Worm (Caenorhabditis elegans) whole organism, young adult: ENCODE data around the gene sdz-26.

Experiments
- B0336.3 ChIP-seq: fragments of 200-800 bp; sonication (Bioruptor generic); IDR thresholded peaks from 2 replicates; pipeline ENCODE4 v1.3.6; 2022; ENCODE audit warnings: missing genetic modification characterization, missing compliant biosample characterization
- C17E4.6 ChIP-seq: fragments of 200-800 bp; sonication (Bioruptor generic); IDR thresholded peaks from 2 replicates; pipeline ENCODE4 v1.3.6; 2022; ENCODE audit warnings: missing genetic modification reagents, missing genetic modification characterization, missing compliant biosample characterization
- F22D6.2 ChIP-seq: sonication (generic microtip); optimal IDR thresholded peaks from 2 replicates; lab custom pipeline; 2016; ENCODE audit warnings: mild to moderate bottlenecking, missing genetic modification characterization, missing compliant biosample characterization
- F55B11.4 ChIP-seq: sonication (generic microtip); optimal IDR thresholded peaks from 2 replicates; lab custom pipeline; 2016; ENCODE audit warnings: missing compliant biosample characterization, missing genetic modification characterization, borderline replicate concordance; ENCODE audit not compliant: insufficient read depth
- F57A8.1 ChIP-seq: fragments of 200-800 bp; sonication (Bioruptor generic); optimal IDR thresholded peaks from 2 replicates; lab custom pipeline; 2018; ENCODE audit warnings: mild to moderate bottlenecking, missing genetic modification characterization, moderate library complexity, missing compliant biosample characterization
- K12H6.12 ChIP-seq: fragments of 200-800 bp; sonication (Bioruptor generic); optimal IDR thresholded peaks from 2 replicates; lab custom pipeline; 2018; ENCODE audit warnings: mild to moderate bottlenecking, missing genetic modification characterization, missing compliant biosample characterization
- Y53G8AR.9 ChIP-seq: fragments of 200-800 bp; sonication (Bioruptor generic); conservative IDR thresholded peaks from 2 replicates; pipeline ENCODE4 v1.3.6; 2022; ENCODE audit warnings: missing genetic modification reagents, missing genetic modification characterization, missing compliant biosample characterization
- ama-1 ChIP-seq, 3 experiments: fragments of 150-350 bp in 1 of 3; sonication (generic microtip) in 2 of 3; optimal IDR thresholded peaks; 2 replicates each; lab custom pipeline; 2014 to 2018; ENCODE audit warnings: missing biosample characterization in 2 of 3, missing genetic modification characterization in 2 of 3, missing genetic modification reagents in 2 of 3
- attf-3 ChIP-seq: fragments of 200-800 bp; sonication (Bioruptor generic); conservative IDR thresholded peaks from 2 replicates; pipeline ENCODE4 v1.3.6; 2022; ENCODE audit warnings: missing genetic modification reagents, missing genetic modification characterization, missing compliant biosample characterization
- bed-2 ChIP-seq: fragments of 200-800 bp; sonication (Bioruptor generic); IDR thresholded peaks from 2 replicates; pipeline ENCODE4 v1.3.6; 2022; ENCODE audit warnings: missing genetic modification reagents, missing genetic modification characterization, missing compliant biosample characterization
- cebp-1 ChIP-seq, 2 experiments: fragments of 200-800 bp in 1 of 2; sonication (Bioruptor generic) in 1 of 2; sonication (generic microtip) in 1 of 2; IDR thresholded peaks in 1 of 2; optimal IDR thresholded peaks in 1 of 2; 2 replicates each; pipeline versions ENCODE4 v1.3.6 to Lab custom; 2017 to 2022; ENCODE audit warnings: missing compliant biosample characterization in 2 of 2, missing genetic modification characterization in 2 of 2, mild to moderate bottlenecking in 1 of 2, missing genetic modification reagents in 1 of 2, moderate library complexity in 1 of 2
- ceh-100 ChIP-seq: fragments of 200-800 bp; sonication (Bioruptor generic); IDR thresholded peaks from 2 replicates; pipeline ENCODE4 v1.3.6; 2022; ENCODE audit warnings: missing genetic modification reagents, missing genetic modification characterization, missing compliant biosample characterization
- ceh-40 ChIP-seq: fragments of 200-800 bp; sonication (Bioruptor generic); IDR thresholded peaks from 2 replicates; pipeline ENCODE4 v1.3.6; 2022; ENCODE audit warnings: missing genetic modification characterization, missing compliant biosample characterization
- dox-1 ChIP-seq: fragments of 200-800 bp; sonication (Bioruptor generic); IDR thresholded peaks from 2 replicates; pipeline ENCODE4 v1.3.6; 2022; ENCODE audit warnings: missing genetic modification reagents, missing genetic modification characterization, missing compliant biosample characterization
- dpff-1 ChIP-seq: sonication (generic microtip); optimal IDR thresholded peaks from 2 replicates; lab custom pipeline; 2017; ENCODE audit warnings: mild to moderate bottlenecking, missing genetic modification characterization, missing compliant biosample characterization
- dpl-1 ChIP-seq: fragments of 150-350 bp; optimal IDR thresholded peaks from 2 replicates; lab custom pipeline; 2014; ENCODE audit warnings: missing biosample characterization, missing genetic modification reagents, missing genetic modification characterization
- efl-1 ChIP-seq: fragments of 150-350 bp; optimal IDR thresholded peaks from 2 replicates; lab custom pipeline; 2014; ENCODE audit warnings: missing biosample characterization, missing genetic modification reagents, missing genetic modification characterization
- fkh-3 ChIP-seq: sonication (generic microtip); optimal IDR thresholded peaks from 2 replicates; lab custom pipeline; 2016; ENCODE audit warnings: mild to moderate bottlenecking, missing genetic modification characterization, missing compliant biosample characterization
- him-1 ChIP-seq: sonication (generic microtip); optimal IDR thresholded peaks from 2 replicates; lab custom pipeline; 2016; ENCODE audit warnings: missing genotype, missing genetic modification reagents, missing genetic modification characterization, missing compliant biosample characterization
- hlh-26 ChIP-seq: fragments of 200-800 bp; sonication (Bioruptor generic); conservative IDR thresholded peaks from 2 replicates; pipeline ENCODE4 v1.3.6; 2022; ENCODE audit warnings: missing genetic modification reagents, missing genetic modification characterization, missing compliant biosample characterization
- hmg-20 ChIP-seq: fragments of 200-800 bp; sonication (Bioruptor generic); IDR thresholded peaks from 2 replicates; pipeline ENCODE4 v1.3.6; 2022; ENCODE audit warnings: missing genetic modification reagents, missing genetic modification characterization, missing compliant biosample characterization
- hsf-1 ChIP-seq: fragments of 200-800 bp; sonication (Bioruptor generic); IDR thresholded peaks from 2 replicates; pipeline ENCODE4 v1.3.6; 2022; ENCODE audit warnings: missing genetic modification reagents, missing genetic modification characterization, missing compliant biosample characterization
- lag-1 ChIP-seq: fragments of 200-800 bp; sonication (Bioruptor generic); IDR thresholded peaks from 2 replicates; pipeline ENCODE4 v1.3.6; 2022; ENCODE audit warnings: missing genetic modification reagents, missing genetic modification characterization, missing compliant biosample characterization
- let-607 ChIP-seq, 2 experiments: fragments of 200-800 bp in 1 of 2; sonication (Bioruptor generic) in 1 of 2; sonication (generic microtip) in 1 of 2; optimal IDR thresholded peaks; 2 replicates each; lab custom pipeline; 2016 to 2018; ENCODE audit warnings: mild to moderate bottlenecking in 2 of 2, missing compliant biosample characterization in 2 of 2, missing genetic modification characterization in 2 of 2, moderate library complexity in 2 of 2, missing genotype in 1 of 2
- lin-54 ChIP-seq: fragments of 200-800 bp; sonication (Bioruptor generic); optimal IDR thresholded peaks from 2 replicates; lab custom pipeline; 2018; ENCODE audit warnings: mild to moderate bottlenecking, missing genetic modification characterization, missing compliant biosample characterization
- madf-10 ChIP-seq: sonication (generic microtip); optimal IDR thresholded peaks from 2 replicates; lab custom pipeline; 2016; ENCODE audit warnings: mild to moderate bottlenecking, missing genetic modification characterization, missing compliant biosample characterization
- madf-6 ChIP-seq: fragments of 200-800 bp; sonication (Bioruptor generic); IDR thresholded peaks from 2 replicates; pipeline ENCODE4 v1.3.6; 2022; ENCODE audit warnings: missing genetic modification reagents, missing genetic modification characterization, missing compliant biosample characterization
- mxl-1 ChIP-seq: sonication (generic microtip); optimal IDR thresholded peaks from 2 replicates; lab custom pipeline; 2016; ENCODE audit warnings: missing genetic modification characterization, missing compliant biosample characterization
- nfya-1 ChIP-seq: sonication (generic microtip); optimal IDR thresholded peaks from 2 replicates; lab custom pipeline; 2017; ENCODE audit warnings: antibody characterized with exemption, missing compliant biosample characterization, missing genetic modification characterization, borderline replicate concordance; ENCODE audit not compliant: insufficient read depth
- nhr-120 ChIP-seq: fragments of 200-800 bp; sonication (Bioruptor generic); IDR thresholded peaks from 2 replicates; pipeline ENCODE4 v1.3.6; 2022; ENCODE audit warnings: missing genetic modification characterization, missing compliant biosample characterization
- nhr-80 ChIP-seq: sonication (generic microtip); optimal IDR thresholded peaks from 2 replicates; lab custom pipeline; 2016; ENCODE audit warnings: missing genetic modification characterization, missing compliant biosample characterization
- pbrm-1 ChIP-seq: fragments of 200-800 bp; sonication (Bioruptor generic); IDR thresholded peaks from 2 replicates; pipeline ENCODE4 v1.3.6; 2022; ENCODE audit warnings: missing genetic modification reagents, missing genetic modification characterization, missing compliant biosample characterization
- pha-4 ChIP-seq: fragments of 150-350 bp; sonication (generic microtip); optimal IDR thresholded peaks from 2 replicates; lab custom pipeline; 2014; ENCODE audit warnings: missing biosample characterization, missing genetic modification reagents, missing genetic modification characterization
- sdz-38 ChIP-seq: sonication (generic microtip); optimal IDR thresholded peaks from 2 replicates; lab custom pipeline; 2016; ENCODE audit warnings: missing genotype, missing genetic modification characterization, missing compliant biosample characterization
- sea-2 ChIP-seq: fragments of 200-800 bp; sonication (Bioruptor generic); IDR thresholded peaks from 2 replicates; pipeline ENCODE4 v1.3.6; 2022; ENCODE audit warnings: missing genetic modification characterization, missing compliant biosample characterization
- snpc-1.3 ChIP-seq: sonication (generic microtip); optimal IDR thresholded peaks from 2 replicates; lab custom pipeline; 2017; ENCODE audit warnings: missing genetic modification characterization, mild to moderate bottlenecking, missing compliant biosample characterization, antibody characterized with exemption, moderate library complexity, missing genotype, missing genetic modification reagents; ENCODE audit not compliant: insufficient read depth
- snpc-3.4 ChIP-seq: sonication (generic microtip); optimal IDR thresholded peaks from 2 replicates; lab custom pipeline; 2017; ENCODE audit warnings: missing genetic modification characterization, mild to moderate bottlenecking, missing compliant biosample characterization, antibody characterized with exemption, moderate library complexity, missing genotype, missing genetic modification reagents
- snpc-4 ChIP-seq, 5 experiments: fragments of 150-350 bp in 1 of 5; sonication (generic microtip) in 4 of 5; optimal IDR thresholded peaks; 2 replicates each; lab custom pipeline; 2014 to 2018; ENCODE audit warnings: missing genetic modification characterization in 5 of 5, missing biosample characterization in 3 of 5, antibody characterized with exemption in 2 of 5, mild to moderate bottlenecking in 2 of 5, missing compliant biosample characterization in 2 of 5, missing genotype in 2 of 5, moderate library complexity in 2 of 5, missing genetic modification reagents in 1 of 5
- somi-1 ChIP-seq: fragments of 200-800 bp; sonication (Bioruptor generic); optimal IDR thresholded peaks from 2 replicates; lab custom pipeline; 2018; ENCODE audit warnings: mild to moderate bottlenecking, missing genetic modification characterization, missing compliant biosample characterization
- tbp1 ChIP-seq: fragments of 200-800 bp; sonication (Bioruptor generic); optimal IDR thresholded peaks from 2 replicates; lab custom pipeline; 2018; ENCODE audit warnings: mild to moderate bottlenecking, missing genetic modification characterization, missing compliant biosample characterization
- ztf-18 ChIP-seq: sonication (generic microtip); optimal IDR thresholded peaks from 2 replicates; lab custom pipeline; 2016; ENCODE audit warnings: missing genotype, mild to moderate bottlenecking, missing genetic modification characterization, missing compliant biosample characterization

sdz-26 gene

ce11 chrII:14401098-14401497, 19.5 kb downstream of the sdz-26 start:
- TF ChIP-seq lin-54 (GFP tag; lab: Kevin White, UChicago) (no peak), ama-1 (optimal IDR thresholded peaks at IDR 0.05; lab: Kevin White, UChicago) (peak; percentile 26), ama-1 (GFP tag; optimal IDR thresholded peaks at IDR 0.05; lab: Kevin White, UChicago) (no peak), Y53G8AR.9 (GFP tag; lab: Robert Waterston, UW) (0 out of 2 replicates have a peak, but pooled peaks have one; percentile 15)

DNA sequence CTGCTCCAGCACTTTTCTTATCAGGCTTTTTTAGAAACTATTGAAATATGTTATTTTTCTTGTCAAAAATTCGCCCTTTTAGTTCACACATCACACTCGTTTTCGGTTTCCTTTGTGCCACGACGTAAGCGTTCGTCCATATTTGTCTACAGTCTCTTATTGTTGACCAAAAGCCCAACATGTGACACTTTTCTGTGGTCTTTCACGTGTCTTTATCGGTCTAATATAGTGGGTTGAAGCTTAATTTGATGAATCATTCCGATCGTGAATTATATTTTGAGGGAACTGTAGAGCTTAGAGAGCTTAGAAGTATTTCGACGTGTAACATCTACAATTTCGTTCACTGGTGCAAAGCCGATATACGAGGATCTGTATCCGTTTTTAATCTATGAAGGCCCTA, 22.7 kb downstream of the sdz-26 start:
- TF ChIP-seq snpc-4 (GFP tag; optimal IDR thresholded peaks at IDR 0.05; lab: Kevin White, UChicago) (no peak), snpc-4 (tag; optimal IDR thresholded peaks at IDR 0.05; lab: Kevin White, UChicago) (no peak), nhr-80 (peak; percentile 9), cebp-1 (GFP tag; IDR thresholded peaks at IDR 0.05; lab: Robert Waterston, UW) (no peak), cebp-1 (tag; optimal IDR thresholded peaks at IDR 0.05; lab: Kevin White, UChicago) (peak; percentile 14), pha-4 (tag; lab: Kevin White, UChicago) (peak; percentile 21)

DNA sequence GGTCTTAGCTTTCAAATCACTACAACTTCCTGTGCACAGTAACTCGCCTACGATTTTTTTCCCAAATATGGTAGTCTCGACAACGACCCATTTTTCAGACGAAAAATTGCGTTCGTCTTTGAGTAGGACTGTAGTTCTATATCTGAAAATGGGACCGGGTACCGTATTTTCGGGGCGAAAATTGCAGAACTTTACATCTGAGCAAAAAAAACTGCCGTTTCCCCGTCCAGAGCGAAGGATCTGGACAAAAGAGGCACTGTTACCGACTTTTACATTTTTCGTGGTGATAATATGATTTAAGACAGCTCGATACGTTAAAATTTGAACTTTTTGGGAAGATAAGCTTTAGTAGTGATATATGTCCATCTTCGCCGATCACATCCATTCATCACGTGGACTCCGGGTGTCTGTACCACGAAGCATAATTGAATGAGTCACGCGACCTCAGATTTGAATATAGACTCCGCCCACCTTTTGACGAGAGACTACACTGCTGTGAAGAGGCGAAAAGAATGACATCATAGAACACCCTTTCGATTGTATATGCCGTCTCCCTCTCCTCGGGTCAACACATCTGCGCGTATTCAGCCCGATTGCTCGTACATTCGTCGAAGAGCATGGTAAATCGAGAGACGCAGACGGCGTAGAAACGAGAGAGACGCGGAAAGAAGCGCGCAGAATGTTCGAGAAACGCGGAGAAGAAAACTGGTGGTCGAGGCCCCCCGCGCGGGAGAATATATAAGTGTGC, 23.4 kb downstream of the sdz-26 start:
- no peak for TF ChIP-seq ceh-40 (GFP tag; lab: Robert Waterston, UW)
- TF ChIP-seq tbp1 (GFP tag; lab: Kevin White, UChicago): no peak
- TF ChIP-seq F57A8.1: no peak
- no peak for TF ChIP-seq hmg-20 (GFP tag; lab: Robert Waterston, UW)
- no peak for TF ChIP-seq F22D6.2
- TF ChIP-seq lag-1: no peak
- TF ChIP-seq nhr-120: no peak
- no peak for TF ChIP-seq him-1
- no peak for TF ChIP-seq somi-1 (GFP tag; lab: Kevin White, UChicago)
- peak in 1 of 2 experiments; percentile 2 for TF ChIP-seq let-607 (tag; optimal IDR thresholded peaks at IDR 0.05; lab: Kevin White, UChicago)
- TF ChIP-seq F55B11.4 (tag; lab: Kevin White, UChicago): no peak
- no peak for TF ChIP-seq snpc-3.4 (tag; lab: Kevin White, UChicago)
- TF ChIP-seq madf-6 (GFP tag; lab: Robert Waterston, UW): no peak
- no peak for TF ChIP-seq mxl-1 (tag; lab: Kevin White, UChicago)
- TF ChIP-seq sea-2 (GFP tag; lab: Robert Waterston, UW): no peak
- no peak for TF ChIP-seq ztf-18 (tag; lab: Kevin White, UChicago)
- TF ChIP-seq bed-2 (GFP tag; lab: Robert Waterston, UW): no peak
- TF ChIP-seq snpc-1.3 (tag; lab: Kevin White, UChicago): no peak
- TF ChIP-seq hlh-26 (GFP tag; lab: Robert Waterston, UW): no peak
- no peak for TF ChIP-seq pha-4 (tag; lab: Kevin White, UChicago)
- TF ChIP-seq sdz-38 (tag; lab: Kevin White, UChicago): no peak
- TF ChIP-seq madf-10 (tag; lab: Kevin White, UChicago): no peak
- no peak for TF ChIP-seq efl-1
- no peak for TF ChIP-seq ama-1 (optimal IDR thresholded peaks at IDR 0.05; lab: Kevin White, UChicago)
- TF ChIP-seq ama-1 (GFP tag; optimal IDR thresholded peaks at IDR 0.05; lab: Kevin White, UChicago): no peak
- peak; percentile 95 for TF ChIP-seq hsf-1 (GFP tag; lab: Robert Waterston, UW)
- TF ChIP-seq attf-3 (GFP tag; lab: Robert Waterston, UW): no peak
- no peak for TF ChIP-seq ceh-100 (GFP tag; lab: Robert Waterston, UW)
- no peak for TF ChIP-seq fkh-3 (tag; lab: Kevin White, UChicago)
- TF ChIP-seq pbrm-1 (GFP tag; lab: Robert Waterston, UW): 0 out of 2 replicates have a peak, but pooled peaks have one; percentile 66
- TF ChIP-seq dpl-1: no peak
- no peak for TF ChIP-seq nhr-80
- TF ChIP-seq nfya-1: no peak
- TF ChIP-seq B0336.3 (GFP tag; lab: Robert Waterston, UW): 0 out of 2 replicates have a peak, but pooled peaks have one; percentile 25
- TF ChIP-seq dox-1 (GFP tag; lab: Robert Waterston, UW): no peak; the same call in 1 of the 2 replicates
- no peak for TF ChIP-seq dpff-1
- no peak for TF ChIP-seq C17E4.6 (GFP tag; lab: Robert Waterston, UW)
- TF ChIP-seq K12H6.12 (tag; lab: Kevin White, UChicago): peak; percentile 39
